Worm (Caenorhabditis elegans) whole organism, L4 larva: ENCODE measurements around the gene psa-3.

Experiments used
- D1046.2 ChIP-seq: fragments of 200-800 bp; sonication (Bioruptor generic); IDR thresholded peaks from 2 replicates; pipeline ENCODE4 v1.3.6; 2022; ENCODE audit warnings: missing genetic modification characterization, missing compliant biosample characterization
- F10B5.3 ChIP-seq: sonication (generic microtip); optimal IDR thresholded peaks from 2 replicates; lab custom pipeline; 2016; ENCODE audit warnings: mild to moderate bottlenecking, missing genetic modification characterization, missing compliant biosample characterization
- F49E8.2 ChIP-seq: sonication (generic microtip); optimal IDR thresholded peaks from 2 replicates; lab custom pipeline; 2016; ENCODE audit warnings: missing compliant biosample characterization, mild to moderate bottlenecking, missing genetic modification characterization, borderline replicate concordance
- T26A8.4 ChIP-seq: fragments of 200-800 bp; sonication (Bioruptor generic); IDR thresholded peaks from 2 replicates; pipeline ENCODE4 v1.3.6; 2022; ENCODE audit warnings: missing genetic modification characterization, missing compliant biosample characterization
- Y48G9A.11 ChIP-seq: fragments of 200-800 bp; sonication (Bioruptor generic); IDR thresholded peaks from 2 replicates; pipeline ENCODE4 v1.3.6; 2022; ENCODE audit warnings: missing genetic modification reagents, missing genetic modification characterization, missing compliant biosample characterization
- ZK337.2 ChIP-seq: fragments of 200-800 bp; sonication (Bioruptor generic); IDR thresholded peaks from 2 replicates; pipeline ENCODE4 v1.3.6; 2022; ENCODE audit warnings: missing genetic modification reagents, missing genetic modification characterization, missing compliant biosample characterization
- ZK546.5 ChIP-seq, 2 experiments: sonication (generic microtip); optimal IDR thresholded peaks; 2 replicates each; lab custom pipeline; 2017; ENCODE audit warnings: missing biosample characterization in 2 of 2, missing genetic modification characterization in 2 of 2
- ceh-20 ChIP-seq: fragments of 200-800 bp; sonication (Bioruptor generic); IDR thresholded peaks from 2 replicates; pipeline ENCODE4 v1.3.6; 2022; ENCODE audit warnings: missing genetic modification reagents, missing genetic modification characterization, missing compliant biosample characterization
- ces-1 ChIP-seq: fragments of 150-350 bp; sonication (generic microtip); optimal IDR thresholded peaks from 4 replicates; lab custom pipeline; 2014; ENCODE audit warnings: missing biosample characterization, missing genetic modification reagents, missing genetic modification characterization
- ctbp-1 ChIP-seq: fragments of 200-800 bp; sonication (Bioruptor generic); IDR thresholded peaks from 2 replicates; pipeline ENCODE4 v1.3.6; 2022; ENCODE audit warnings: missing genetic modification reagents, missing genetic modification characterization, missing compliant biosample characterization
- daf-12 ChIP-seq: fragments of 150-350 bp; optimal IDR thresholded peaks from 2 replicates; lab custom pipeline; 2014; ENCODE audit warnings: missing biosample characterization, missing genetic modification reagents, missing genetic modification characterization
- daf-16 ChIP-seq, 3 experiments: sonication (generic microtip); optimal IDR thresholded peaks; 2 replicates each; lab custom pipeline; 2016 to 2017; ENCODE audit warnings: missing genetic modification characterization in 3 of 3, missing genetic modification reagents in 3 of 3, mild to moderate bottlenecking in 2 of 3, missing compliant biosample characterization in 2 of 3, missing biosample characterization in 1 of 3, moderate library complexity in 1 of 3
- daf-19 ChIP-seq: fragments of 200-800 bp; sonication (Bioruptor generic); conservative IDR thresholded peaks from 2 replicates; pipeline ENCODE4 v1.3.6; 2022; ENCODE audit warnings: missing genetic modification characterization, missing compliant biosample characterization
- dmd-6 ChIP-seq: fragments of 200-800 bp; sonication (Bioruptor generic); IDR thresholded peaks from 2 replicates; pipeline ENCODE4 v1.3.6; 2022; ENCODE audit warnings: missing genetic modification reagents, missing genetic modification characterization, missing compliant biosample characterization
- dpl-1 ChIP-seq: fragments of 150-350 bp; optimal IDR thresholded peaks from 2 replicates; lab custom pipeline; 2014; ENCODE audit warnings: missing biosample characterization, missing genetic modification reagents, missing genetic modification characterization
- fkh-10 ChIP-seq: fragments of 150-350 bp; optimal IDR thresholded peaks from 2 replicates; lab custom pipeline; 2014; ENCODE audit warnings: missing biosample characterization, missing genetic modification reagents, missing genetic modification characterization
- gei-8 ChIP-seq: fragments of 200-800 bp; sonication (Bioruptor generic); optimal IDR thresholded peaks from 2 replicates; lab custom pipeline; 2018; ENCODE audit warnings: mild to moderate bottlenecking, missing genetic modification characterization, missing compliant biosample characterization
- hif-1 ChIP-seq, 2 experiments: sonication (generic microtip); optimal IDR thresholded peaks; 2 replicates each; lab custom pipeline; 2016 to 2017; ENCODE audit warnings: missing compliant biosample characterization in 2 of 2, missing genetic modification characterization in 2 of 2, missing genetic modification reagents in 2 of 2, missing genotype in 2 of 2, mild to moderate bottlenecking in 1 of 2
- hlh-11 ChIP-seq: fragments of 200-800 bp; sonication (Bioruptor generic); optimal IDR thresholded peaks from 2 replicates; lab custom pipeline; 2018; ENCODE audit warnings: mild to moderate bottlenecking, missing genetic modification characterization, missing compliant biosample characterization
- hlh-30 ChIP-seq: sonication (generic microtip); optimal IDR thresholded peaks from 2 replicates; lab custom pipeline; 2017; ENCODE audit warnings: antibody characterized with exemption, mild to moderate bottlenecking, missing genetic modification characterization, missing compliant biosample characterization; ENCODE audit not compliant: insufficient read depth
- jun-1 ChIP-seq: fragments of 150-350 bp; optimal IDR thresholded peaks from 2 replicates; lab custom pipeline; 2014; ENCODE audit warnings: missing biosample characterization, missing genetic modification reagents, missing genetic modification characterization
- lin-38 ChIP-seq: fragments of 200-800 bp; sonication (Bioruptor generic); IDR thresholded peaks from 2 replicates; pipeline ENCODE4 v1.3.6; 2022; ENCODE audit warnings: missing genetic modification reagents, missing genetic modification characterization, missing compliant biosample characterization
- mes-2 ChIP-seq: sonication (generic microtip); optimal IDR thresholded peaks from 2 replicates; lab custom pipeline; 2016; ENCODE audit warnings: missing genotype, mild to moderate bottlenecking, missing genetic modification characterization, missing compliant biosample characterization; ENCODE audit not compliant: poor library complexity, severe bottlenecking
- mxl-2 ChIP-seq: fragments of 200-800 bp; sonication (Bioruptor generic); conservative IDR thresholded peaks from 2 replicates; pipeline ENCODE4 v1.3.6; 2022; ENCODE audit warnings: missing genetic modification reagents, missing genetic modification characterization, missing compliant biosample characterization
- nhr-10 ChIP-seq: fragments of 150-350 bp; optimal IDR thresholded peaks from 2 replicates; lab custom pipeline; 2014; ENCODE audit warnings: missing biosample characterization, missing genetic modification characterization
- nhr-11 ChIP-seq: fragments of 150-350 bp; optimal IDR thresholded peaks from 2 replicates; lab custom pipeline; 2014; ENCODE audit warnings: missing biosample characterization, missing genetic modification characterization
- nhr-111 ChIP-seq: fragments of 200-800 bp; sonication (Bioruptor generic); optimal IDR thresholded peaks from 2 replicates; lab custom pipeline; 2018; ENCODE audit warnings: mild to moderate bottlenecking, missing genetic modification characterization, missing compliant biosample characterization
- nhr-237 ChIP-seq: sonication (generic microtip); optimal IDR thresholded peaks from 2 replicates; lab custom pipeline; 2017; ENCODE audit warnings: missing biosample characterization, missing genetic modification characterization
- nhr-28 ChIP-seq: fragments of 150-350 bp; optimal IDR thresholded peaks from 2 replicates; lab custom pipeline; 2014; ENCODE audit warnings: missing biosample characterization, missing genetic modification characterization
- nhr-6 ChIP-seq: fragments of 150-350 bp; optimal IDR thresholded peaks from 2 replicates; lab custom pipeline; 2014; ENCODE audit warnings: missing biosample characterization, missing genetic modification characterization
- pqm-1 ChIP-seq: sonication (generic microtip); optimal IDR thresholded peaks from 2 replicates; lab custom pipeline; 2017; ENCODE audit warnings: missing biosample characterization, missing genetic modification characterization
- rbr-2 ChIP-seq: sonication (generic microtip); optimal IDR thresholded peaks from 2 replicates; lab custom pipeline; 2016; ENCODE audit warnings: missing genotype, missing genetic modification characterization, missing compliant biosample characterization
- sdz-12 ChIP-seq: fragments of 200-800 bp; sonication (Bioruptor generic); optimal IDR thresholded peaks from 2 replicates; lab custom pipeline; 2018; ENCODE audit warnings: mild to moderate bottlenecking, missing genetic modification characterization, missing compliant biosample characterization
- set-16 ChIP-seq: fragments of 200-800 bp; sonication (Bioruptor generic); IDR thresholded peaks from 2 replicates; pipeline ENCODE4 v1.3.6; 2022; ENCODE audit warnings: missing genetic modification reagents, missing genetic modification characterization, missing compliant biosample characterization
- skn-1 ChIP-seq: fragments of 150-350 bp; optimal IDR thresholded peaks from 2 replicates; lab custom pipeline; 2014; ENCODE audit warnings: missing biosample characterization, missing genetic modification characterization
- snpc-1.2 ChIP-seq: fragments of 200-800 bp; sonication (Bioruptor generic); IDR thresholded peaks from 2 replicates; pipeline ENCODE4 v1.3.6; 2022; ENCODE audit warnings: missing genetic modification reagents, missing genetic modification characterization, missing compliant biosample characterization
- unc-62 ChIP-seq, 3 experiments: fragments of 150-350 bp in 1 of 3; sonication (generic microtip); optimal IDR thresholded peaks in 2 of 3; peaks in 1 of 3; 1 replicate in 1 of 3; 2 replicates in 2 of 3; lab custom pipeline; 2014 to 2017; ENCODE audit warnings: missing biosample characterization in 3 of 3, missing genetic modification characterization in 3 of 3, missing genetic modification reagents in 3 of 3, missing genotype in 1 of 3
- vab-7 ChIP-seq: fragments of 200-800 bp; sonication (Bioruptor generic); IDR thresholded peaks from 2 replicates; pipeline ENCODE4 v1.3.6; 2022; ENCODE audit warnings: missing genetic modification reagents, missing genetic modification characterization, missing compliant biosample characterization
- zfp-2 ChIP-seq: sonication (generic microtip); optimal IDR thresholded peaks from 2 replicates; lab custom pipeline; 2016; ENCODE audit warnings: mild to moderate bottlenecking, missing genetic modification characterization, missing compliant biosample characterization
- ztf-11 ChIP-seq: fragments of 150-350 bp; optimal IDR thresholded peaks from 2 replicates; lab custom pipeline; 2014; ENCODE audit warnings: missing biosample characterization, missing genetic modification characterization

psa-3 gene

ce11 chrX:15380437-15380836, 27.3 kb upstream of the psa-3 start (continued):
- no peak for TF ChIP-seq vab-7 (GFP tag; lab: Robert Waterston, UW)

- TF ChIP-seq fkh-10 (GFP tag; lab: Kevin White, UChicago) = peak; percentile 12
- TF ChIP-seq ZK546.5 (tag; optimal IDR thresholded peaks at IDR 0.05; lab: Kevin White, UChicago) = no peak
Measured at ce11 chrX:15381486-15381885, 26.2 kb upstream of the psa-3 start.

ce11 chrX:15382256-15382655, 25.5 kb upstream of the psa-3 start:
- no peak for TF ChIP-seq skn-1 (tag; lab: Kevin White, UChicago)
- TF ChIP-seq daf-12 = no peak
- TF ChIP-seq hlh-30 (tag; lab: Kevin White, UChicago) = peak; percentile 39
- TF ChIP-seq nhr-28 = peak; percentile 8
- no peak for TF ChIP-seq F49E8.2 (tag; lab: Kevin White, UChicago)
- TF ChIP-seq T26A8.4 (GFP tag; lab: Robert Waterston, UW) = no peak
- TF ChIP-seq pqm-1 (tag; lab: Kevin White, UChicago) = no peak
- TF ChIP-seq nhr-111 = no peak
- no peak for TF ChIP-seq dpl-1
- no peak for TF ChIP-seq ces-1 (GFP tag; lab: Kevin White, UChicago)
- TF ChIP-seq set-16 (GFP tag; lab: Robert Waterston, UW) = peak; percentile 68; the same call in 1 of the 2 replicates
- TF ChIP-seq snpc-1.2 (GFP tag; lab: Robert Waterston, UW) = no peak
- TF ChIP-seq sdz-12 = no peak
- no peak for TF ChIP-seq D1046.2 (GFP tag; lab: Robert Waterston, UW)
- no peak for TF ChIP-seq ZK337.2 (GFP tag; lab: Robert Waterston, UW)
- no peak for TF ChIP-seq Y48G9A.11
- TF ChIP-seq, all 104 proteins: peak for 3

ce11 chrX:15382914-15383313, 24.8 kb upstream of the psa-3 start:
- TF ChIP-seq mxl-2 = no peak
- no peak for TF ChIP-seq Y48G9A.11
- TF ChIP-seq daf-16 (GFP tag; optimal IDR thresholded peaks at IDR 0.05; lab: Kevin White, UChicago) = peak in 1 of 2 experiments; percentile 39
- TF ChIP-seq daf-16 (tag; optimal IDR thresholded peaks at IDR 0.05; lab: Kevin White, UChicago) = peak; percentile 33
- peak; percentile 48 for TF ChIP-seq nhr-28
- no peak for TF ChIP-seq daf-19
- no peak for TF ChIP-seq mes-2 (tag; lab: Kevin White, UChicago)
- TF ChIP-seq lin-38 (GFP tag; lab: Robert Waterston, UW) = no peak
- no peak for TF ChIP-seq rbr-2 (tag; lab: Kevin White, UChicago)
- TF ChIP-seq ceh-20 (GFP tag; lab: Robert Waterston, UW) = no peak
- no peak for TF ChIP-seq fkh-10 (GFP tag; lab: Kevin White, UChicago)
- no peak for TF ChIP-seq vab-7 (GFP tag; lab: Robert Waterston, UW)
- TF ChIP-seq jun-1 (tag; lab: Kevin White, UChicago) = no peak
- peak; percentile 11 for TF ChIP-seq nhr-10 (tag; lab: Kevin White, UChicago)
- TF ChIP-seq pqm-1 (tag; lab: Kevin White, UChicago) = peak; percentile 54
- no peak for TF ChIP-seq ztf-11 (tag; lab: Kevin White, UChicago)
- no peak for TF ChIP-seq F10B5.3
- TF ChIP-seq daf-12 = no peak
- peak; percentile 47 for TF ChIP-seq nhr-11 (tag; lab: Kevin White, UChicago)
- no peak for TF ChIP-seq nhr-6 (tag; lab: Kevin White, UChicago)
- peak; percentile 66 for TF ChIP-seq dmd-6 (GFP tag; lab: Robert Waterston, UW)
- TF ChIP-seq ctbp-1 (GFP tag; lab: Robert Waterston, UW) = no peak
- no peak for TF ChIP-seq D1046.2 (GFP tag; lab: Robert Waterston, UW)
- TF ChIP-seq ZK546.5 (tag; optimal IDR thresholded peaks at IDR 0.05; lab: Kevin White, UChicago) = no peak
- TF ChIP-seq unc-62 (GFP tag; optimal IDR thresholded peaks at IDR 0.05 in 1 of 2; lab: Kevin White, UChicago) = peak in 1 of 2 experiments; percentile 34
- TF ChIP-seq unc-62 (tag; optimal IDR thresholded peaks at IDR 0.05; lab: Kevin White, UChicago) = no peak
- no peak for TF ChIP-seq hif-1 (tag; optimal IDR thresholded peaks at IDR 0.05; lab: Kevin White, UChicago)
- TF ChIP-seq zfp-2 (tag; lab: Kevin White, UChicago) = no peak
- peak; percentile 42 for TF ChIP-seq hlh-11 (tag; lab: Kevin White, UChicago)
- TF ChIP-seq set-16 (GFP tag; lab: Robert Waterston, UW) = no peak
- no peak for TF ChIP-seq gei-8
- no peak for TF ChIP-seq nhr-237
- TF ChIP-seq, all 104 proteins: peak for 8
